Fruit fly (Drosophila melanogaster): ENCODE data around the gene Tep2.

dm6 chr2L:7711034-7711685 lies 9.8 kb upstream of the Tep2 start:
- TF ChIP-seq psq (optimal IDR thresholded peaks at IDR 0.05): no peak
- no peak for TF ChIP-seq Myc (optimal IDR thresholded peaks at IDR 0.05)
- TF ChIP-seq h (optimal IDR thresholded peaks at IDR 0.05): no peak
- no peak for TF ChIP-seq insv (optimal IDR thresholded peaks at IDR 0.05)
- no peak for TF ChIP-seq Sin3A (optimal IDR thresholded peaks at IDR 0.05)
- TF ChIP-seq ttk (optimal IDR thresholded peaks at IDR 0.05): no peak

Measured in Kc167 (cell line).